Fruit fly (Drosophila melanogaster) whole organism, embryonic: ENCODE data around the gene Cyp28d2.

ENCODE experiments used
- Aef1 ChIP-seq: fragments of 200-800 bp; sonication (Bioruptor generic); IDR thresholded peaks from 3 replicates; pipeline ENCODE4 v1.3.6; 2022; ENCODE audit warnings: missing biosample characterization, missing genetic modification characterization
- Asciz ChIP-seq: fragments of 200-800 bp; sonication (Bioruptor generic); optimal IDR thresholded peaks from 2 replicates; lab custom pipeline; 2017; ENCODE audit warnings: missing biosample characterization, mild to moderate bottlenecking, missing genetic modification characterization, missing genetic modification reagents
- CG10431 ChIP-seq: fragments of 200-800 bp; sonication (Bioruptor generic); optimal IDR thresholded peaks from 3 replicates; lab custom pipeline; 2018; ENCODE audit warnings: missing biosample characterization, mild to moderate bottlenecking, missing genetic modification characterization
- CG10543 ChIP-seq: fragments of 200-800 bp; sonication (Bioruptor generic); optimal IDR thresholded peaks from 3 replicates; lab custom pipeline; 2017; ENCODE audit warnings: missing biosample characterization, mild to moderate bottlenecking, missing genetic modification characterization, moderate library complexity
- CG10565 ChIP-seq: fragments of 200-800 bp; sonication (Bioruptor generic); optimal IDR thresholded peaks from 3 replicates; lab custom pipeline; 2016; ENCODE audit warnings: missing biosample characterization, mild to moderate bottlenecking, missing genetic modification characterization
- CG10959 ChIP-seq: fragments of 200-800 bp; sonication (Bioruptor generic); IDR thresholded peaks from 2 replicates; pipeline ENCODE4 v1.3.6; 2022; ENCODE audit warnings: missing biosample characterization, missing genetic modification characterization
- CG11085 ChIP-seq: fragments of 200-800 bp; sonication (Bioruptor generic); IDR thresholded peaks from 2 replicates; pipeline ENCODE4 v1.3.6; 2022; ENCODE audit warnings: missing biosample characterization, missing genetic modification characterization
- CG13894 ChIP-seq: fragments of 200-800 bp; sonication (Bioruptor generic); optimal IDR thresholded peaks from 3 replicates; lab custom pipeline; 2018; ENCODE audit warnings: missing biosample characterization, mild to moderate bottlenecking, missing genetic modification characterization, moderate library complexity
- CG14014 ChIP-seq: fragments of 200-800 bp; sonication (Bioruptor generic); IDR thresholded peaks from 2 replicates; pipeline ENCODE4 v1.3.6; 2022; ENCODE audit warnings: missing biosample characterization, missing genetic modification characterization
- CG16813 ChIP-seq: fragments of 200-800 bp; sonication (Bioruptor generic); IDR thresholded peaks from 3 replicates; pipeline ENCODE4 v1.3.6; 2022; ENCODE audit warnings: missing biosample characterization, missing genetic modification characterization; ENCODE audit not compliant: partially characterized antibody
- CG17186 ChIP-seq: fragments of 200-800 bp; sonication (Bioruptor generic); optimal IDR thresholded peaks from 3 replicates; lab custom pipeline; 2017; ENCODE audit warnings: missing biosample characterization, missing genetic modification reagents, missing genetic modification characterization
- CG1792 ChIP-seq: fragments of 200-800 bp; sonication (Bioruptor generic); optimal IDR thresholded peaks from 2 replicates; lab custom pipeline; 2016; ENCODE audit warnings: missing biosample characterization, missing genetic modification characterization
- CG18262 ChIP-seq: fragments of 200-800 bp; optimal IDR thresholded peaks from 3 replicates; lab custom pipeline; 2019; ENCODE audit warnings: missing biosample characterization, mild to moderate bottlenecking, missing genetic modification characterization, moderate library complexity
- CG18476 ChIP-seq: fragments of 200-800 bp; sonication (Bioruptor generic); optimal IDR thresholded peaks from 2 replicates; lab custom pipeline; 2016; ENCODE audit warnings: missing biosample characterization, mild to moderate bottlenecking, missing genetic modification characterization
- CG18599 ChIP-seq: fragments of 200-800 bp; sonication (Bioruptor generic); optimal IDR thresholded peaks from 3 replicates; lab custom pipeline; 2017; ENCODE audit warnings: missing biosample characterization, missing genetic modification characterization, mild to moderate bottlenecking, moderate library complexity, missing genetic modification reagents
- CG31224 ChIP-seq: fragments of 200-800 bp; sonication (Bioruptor generic); IDR thresholded peaks from 2 replicates; pipeline ENCODE4 v1.3.6; 2022; ENCODE audit warnings: missing biosample characterization, missing genetic modification characterization
- CG34376 ChIP-seq: fragments of 200-800 bp; sonication (Bioruptor generic); optimal IDR thresholded peaks from 2 replicates; lab custom pipeline; 2018; ENCODE audit warnings: missing biosample characterization, mild to moderate bottlenecking, missing genetic modification characterization
- CG6654 ChIP-seq: fragments of 200-800 bp; sonication (Bioruptor generic); optimal IDR thresholded peaks from 2 replicates; lab custom pipeline; 2017; ENCODE audit warnings: missing biosample characterization, mild to moderate bottlenecking, missing genetic modification characterization
- CG9609 ChIP-seq: fragments of 200-800 bp; sonication (Bioruptor generic); optimal IDR thresholded peaks from 3 replicates; lab custom pipeline; 2016; ENCODE audit warnings: missing biosample characterization, missing genetic modification characterization
- CG9817 ChIP-seq: fragments of 200-800 bp; sonication (Bioruptor generic); optimal IDR thresholded peaks from 2 replicates; lab custom pipeline; 2018; ENCODE audit warnings: missing biosample characterization, mild to moderate bottlenecking, missing genetic modification characterization, moderate library complexity
- Camta ChIP-seq: fragments of 200-800 bp; sonication (Bioruptor generic); optimal IDR thresholded peaks from 2 replicates; lab custom pipeline; 2016; ENCODE audit warnings: missing biosample characterization, missing genetic modification characterization
- D ChIP-seq, 2 experiments: fragments of 200-800 bp in 1 of 2; fragments of >200 bp in 1 of 2; sonication (Bioruptor generic) in 1 of 2; optimal IDR thresholded peaks; 2 replicates in 1 of 2; 3 replicates in 1 of 2; lab custom pipeline; 2017; ENCODE audit warnings: mild to moderate bottlenecking in 1 of 2, missing biosample characterization in 1 of 2, missing genetic modification characterization in 1 of 2, missing genetic modification reagents in 1 of 2
- D19B ChIP-seq: fragments of 200-800 bp; sonication (Bioruptor generic); optimal IDR thresholded peaks from 2 replicates; lab custom pipeline; 2017; ENCODE audit warnings: missing biosample characterization, mild to moderate bottlenecking, missing genetic modification characterization
- Deaf1 ChIP-seq: fragments of 200-800 bp; optimal IDR thresholded peaks from 3 replicates; lab custom pipeline; 2019; ENCODE audit warnings: missing biosample characterization, mild to moderate bottlenecking, missing genetic modification characterization, moderate library complexity
- Fer3 ChIP-seq: fragments of 200-800 bp; sonication (Bioruptor generic); optimal IDR thresholded peaks from 2 replicates; lab custom pipeline; 2018; ENCODE audit warnings: missing biosample characterization, mild to moderate bottlenecking, missing genetic modification characterization, moderate library complexity
- HHEX ChIP-seq: fragments of 200-800 bp; sonication (Bioruptor generic); optimal IDR thresholded peaks from 3 replicates; lab custom pipeline; 2017; ENCODE audit warnings: missing biosample characterization, mild to moderate bottlenecking, missing genetic modification characterization, missing genetic modification reagents
- HLHmδ ChIP-seq: fragments of 200-800 bp; sonication (Bioruptor generic); optimal IDR thresholded peaks from 2 replicates; lab custom pipeline; 2018; ENCODE audit warnings: missing biosample characterization, mild to moderate bottlenecking, missing genetic modification characterization, moderate library complexity
- Hsf ChIP-seq: fragments of 200-800 bp; sonication (Bioruptor generic); optimal IDR thresholded peaks from 3 replicates; lab custom pipeline; 2016; ENCODE audit warnings: missing biosample characterization, missing genetic modification characterization
- Meics ChIP-seq: fragments of 200-800 bp; sonication (Bioruptor generic); optimal IDR thresholded peaks from 2 replicates; lab custom pipeline; 2017; ENCODE audit warnings: missing biosample characterization, mild to moderate bottlenecking, missing genetic modification characterization
- Mrtf ChIP-seq: fragments of 200-800 bp; sonication (Bioruptor generic); IDR thresholded peaks from 3 replicates; pipeline ENCODE4 v1.3.6; 2022; ENCODE audit warnings: missing biosample characterization, missing genetic modification characterization
- NfI ChIP-seq: fragments of 200-800 bp; sonication (Bioruptor generic); optimal IDR thresholded peaks from 3 replicates; lab custom pipeline; 2018; ENCODE audit warnings: missing biosample characterization, mild to moderate bottlenecking, missing genetic modification characterization, moderate library complexity
- Ravus ChIP-seq: fragments of 200-800 bp; sonication (Bioruptor generic); IDR thresholded peaks from 2 replicates; pipeline ENCODE4 v1.3.6; 2022; ENCODE audit warnings: missing biosample characterization, missing genetic modification characterization
- Stat92E ChIP-seq, 3 experiments: fragments of >200 bp in 2 of 3; fragments of 200-800 bp in 1 of 3; sonication (Bioruptor generic) in 1 of 3; optimal IDR thresholded peaks; 2 replicates each; lab custom pipeline; 2017 to 2019; ENCODE audit warnings: missing biosample characterization in 3 of 3, missing genetic modification characterization in 3 of 3, mild to moderate bottlenecking in 1 of 3, moderate library complexity in 1 of 3
- Vsx1 ChIP-seq: fragments of 200-800 bp; sonication (Bioruptor generic); optimal IDR thresholded peaks from 2 replicates; lab custom pipeline; 2017; ENCODE audit warnings: missing biosample characterization, mild to moderate bottlenecking, missing genetic modification characterization, missing genetic modification reagents
- ase ChIP-seq: fragments of 200-800 bp; sonication (Bioruptor generic); IDR thresholded peaks from 3 replicates; pipeline ENCODE4 v1.3.6; 2022; ENCODE audit warnings: missing biosample characterization, missing genetic modification characterization
- bab2 ChIP-seq: fragments of 200-800 bp; sonication (Bioruptor generic); optimal IDR thresholded peaks from 2 replicates; lab custom pipeline; 2016; ENCODE audit warnings: missing biosample characterization, missing genetic modification characterization
- btn ChIP-seq: fragments of 200-800 bp; sonication (Bioruptor generic); optimal IDR thresholded peaks from 2 replicates; lab custom pipeline; 2016; ENCODE audit warnings: missing biosample characterization, missing genetic modification characterization
- cad ChIP-seq: fragments of >200 bp; optimal IDR thresholded peaks from 2 replicates; lab custom pipeline; 2017; ENCODE audit warnings: missing biosample characterization, missing genetic modification characterization
- caup ChIP-seq: fragments of 200-800 bp; sonication (Bioruptor generic); optimal IDR thresholded peaks from 3 replicates; lab custom pipeline; 2017; ENCODE audit warnings: missing biosample characterization, mild to moderate bottlenecking, missing genetic modification characterization, moderate library complexity; ENCODE audit not compliant: severe bottlenecking
- chinmo ChIP-seq: fragments of 200-800 bp; sonication (Bioruptor generic); IDR thresholded peaks from 4 replicates; pipeline ENCODE4 v1.3.6; 2022; ENCODE audit warnings: missing biosample characterization, missing genetic modification characterization; ENCODE audit not compliant: partially characterized antibody
- dmrt11E ChIP-seq: fragments of 200-800 bp; sonication (Bioruptor generic); optimal IDR thresholded peaks from 3 replicates; lab custom pipeline; 2018; ENCODE audit warnings: missing biosample characterization, mild to moderate bottlenecking, missing genetic modification characterization, moderate library complexity
- fu2 ChIP-seq: fragments of 200-800 bp; sonication (Bioruptor generic); optimal IDR thresholded peaks from 2 replicates; lab custom pipeline; 2016; ENCODE audit warnings: missing biosample characterization, missing genetic modification characterization
- gt ChIP-seq: fragments of 200-800 bp; sonication (Bioruptor generic); IDR thresholded peaks from 2 replicates; pipeline ENCODE4 v1.3.6; 2022; ENCODE audit warnings: missing biosample characterization, missing genetic modification characterization
- jigr1 ChIP-seq: fragments of 200-800 bp; sonication (Bioruptor generic); IDR thresholded peaks from 3 replicates; pipeline ENCODE4 v1.3.6; 2022; ENCODE audit warnings: missing biosample characterization, missing genetic modification characterization
- knrl ChIP-seq: fragments of 200-800 bp; sonication (Bioruptor generic); IDR thresholded peaks from 3 replicates; pipeline ENCODE4 v1.3.6; 2022; ENCODE audit warnings: missing biosample characterization, missing genetic modification characterization; ENCODE audit not compliant: partially characterized antibody
- lbe ChIP-seq: fragments of 200-800 bp; sonication (Bioruptor generic); optimal IDR thresholded peaks from 2 replicates; lab custom pipeline; 2016; ENCODE audit warnings: missing biosample characterization, mild to moderate bottlenecking, missing genetic modification characterization
- mld ChIP-seq: fragments of 200-800 bp; sonication (Bioruptor generic); IDR thresholded peaks from 3 replicates; pipeline ENCODE4 v1.3.6; 2022; ENCODE audit warnings: missing biosample characterization, missing genetic modification characterization; ENCODE audit not compliant: partially characterized antibody
- org-1 ChIP-seq: fragments of 200-800 bp; sonication (Bioruptor generic); optimal IDR thresholded peaks from 2 replicates; lab custom pipeline; 2017; ENCODE audit warnings: missing biosample characterization, missing genetic modification characterization
- sens ChIP-seq: fragments of 200-800 bp; sonication (Bioruptor generic); peaks from one replicate; lab custom pipeline; 2016; ENCODE audit warnings: missing biosample characterization, missing genetic modification characterization
- tio ChIP-seq: fragments of 200-800 bp; sonication (Bioruptor generic); optimal IDR thresholded peaks from 2 replicates; lab custom pipeline; 2017; ENCODE audit warnings: missing biosample characterization, missing genetic modification characterization, inconsistent platforms

Gene Cyp28d2

dm6 chr2L:5196684-5197083 is 10.4 kb upstream of the Cyp28d2 start (continued):
- TF ChIP-seq HLHmδ (GFP tag; lab: Kevin White, UChicago) (no peak), CG31224 (GFP tag; lab: Robert Waterston, UW) (no peak), gt (GFP tag; lab: Robert Waterston, UW) (no peak), caup (GFP tag; lab: Kevin White, UChicago) (peak; percentile 75), mld (no peak), Fer3 (no peak), org-1 (GFP tag; lab: Kevin White, UChicago) (peak; percentile 62), CG14014 (GFP tag; lab: Robert Waterston, UW) (peak; percentile 77; the same call in 1 of the 2 replicates), CG18599 (GFP tag; lab: Kevin White, UChicago) (no peak), CG18262 (tag; lab: Kevin White, UChicago) (no peak), CG10431 (GFP tag; lab: Kevin White, UChicago) (no peak), Aef1 (GFP tag; lab: Robert Waterston, UW) (no peak), dmrt11E (tag; lab: Kevin White, UChicago) (no peak), Stat92E (GFP tag; optimal IDR thresholded peaks at IDR 0.05; lab: Kevin White, UChicago) (no peak), knrl (no peak), chinmo (no peak), CG16813 (no peak), Hsf (GFP tag; lab: Kevin White, UChicago) (no peak), btn (no peak), Asciz (GFP tag; lab: Kevin White, UChicago) (peak; percentile 79), CG18476 (GFP tag; lab: Kevin White, UChicago) (peak; percentile 35), lbe (GFP tag; lab: Kevin White, UChicago) (no peak), CG10543 (GFP tag; lab: Kevin White, UChicago) (peak; percentile 86), Mrtf (no peak), CG13894 (tag; lab: Kevin White, UChicago) (no peak), CG9817 (no peak), CG11085 (GFP tag; lab: Robert Waterston, UW) (no peak), cad (GFP tag; lab: Kevin White, UChicago) (no peak), CG34376 (GFP tag; lab: Kevin White, UChicago) (peak; percentile 66), tio (no peak), sens (GFP tag; lab: Kevin White, UChicago) (peak; percentile 92), D (optimal IDR thresholded peaks at IDR 0.05; lab: Kevin White, UChicago) (no peak), D (GFP tag; optimal IDR thresholded peaks at IDR 0.05; lab: Kevin White, UChicago) (peak; percentile 35), D19B (no peak), CG17186 (GFP tag; lab: Kevin White, UChicago) (no peak), CG10959 (GFP tag; lab: Robert Waterston, UW) (no peak), Camta (no peak), Vsx1 (GFP tag; lab: Kevin White, UChicago) (no peak), CG10565 (GFP tag; lab: Kevin White, UChicago) (no peak), jigr1 (GFP tag; lab: Robert Waterston, UW) (no peak), Deaf1 (tag; lab: Kevin White, UChicago) (no peak), ase (no peak), CG9609 (no peak), bab2 (GFP tag; lab: Kevin White, UChicago) (no peak), NfI (GFP tag; lab: Kevin White, UChicago) (peak; percentile 9), fu2 (GFP tag; lab: Kevin White, UChicago) (no peak), CG6654 (GFP tag; lab: Kevin White, UChicago) (no peak), Ravus (GFP tag; lab: Robert Waterston, UW) (no peak), CG1792 (no peak), Meics (peak; percentile 51), HHEX (GFP tag; lab: Kevin White, UChicago) (peak; percentile 75)
